Fruit fly (Drosophila melanogaster) whole organism, wandering third instar larva: ENCODE results near the gene CG4592.
A peak's percentile ranks its signal among the peaks of the same experiment; 100 is the strongest.

Source experiments
- CG32264 ChIP-seq: fragments of 200-800 bp; sonication (Bioruptor generic); optimal IDR thresholded peaks from 2 replicates; lab custom pipeline; 2016; ENCODE audit warnings: missing biosample characterization, missing genetic modification characterization
- Dfd ChIP-seq: fragments of >200 bp; optimal IDR thresholded peaks from 2 replicates; lab custom pipeline; 2017; ENCODE audit warnings: missing biosample characterization, missing genetic modification characterization
- Dif ChIP-seq: fragments of 200-275, 200-300 bp; sonication (Bioruptor generic); optimal IDR thresholded peaks from 2 replicates; lab custom pipeline; 2018; ENCODE audit warnings: missing biosample characterization, missing genetic modification characterization; ENCODE audit not compliant: partially characterized antibody
- Myc ChIP-seq: fragments of >200 bp; optimal IDR thresholded peaks from 2 replicates; lab custom pipeline; 2017
- Rel ChIP-seq, 2 experiments: fragments of 200-800 bp; sonication (Bioruptor generic) in 1 of 2; optimal IDR thresholded peaks; 2 replicates in 1 of 2; 3 replicates in 1 of 2; lab custom pipeline; 2016 to 2019; ENCODE audit warnings: mild to moderate bottlenecking in 2 of 2, missing biosample characterization in 2 of 2, missing genetic modification characterization in 2 of 2, moderate library complexity in 1 of 2
- Sp1 ChIP-seq: fragments of 200-800 bp; sonication (Bioruptor generic); optimal IDR thresholded peaks from 3 replicates; lab custom pipeline; 2019; ENCODE audit warnings: missing biosample characterization, mild to moderate bottlenecking, missing genetic modification characterization, moderate library complexity
- Vsx2 ChIP-seq: fragments of 200-300, 225-300 bp; sonication (Bioruptor generic); optimal IDR thresholded peaks from 2 replicates; lab custom pipeline; 2018; ENCODE audit warnings: missing biosample characterization, missing genetic modification characterization; ENCODE audit not compliant: partially characterized antibody
- pan ChIP-seq: fragments of >200 bp; optimal IDR thresholded peaks from 2 replicates; lab custom pipeline; 2017
- psq ChIP-seq: fragments of 200-800 bp; sonication (Bioruptor generic); optimal IDR thresholded peaks from 3 replicates; lab custom pipeline; 2017; ENCODE audit warnings: missing biosample characterization, mild to moderate bottlenecking, missing genetic modification characterization, moderate library complexity

DNA sequence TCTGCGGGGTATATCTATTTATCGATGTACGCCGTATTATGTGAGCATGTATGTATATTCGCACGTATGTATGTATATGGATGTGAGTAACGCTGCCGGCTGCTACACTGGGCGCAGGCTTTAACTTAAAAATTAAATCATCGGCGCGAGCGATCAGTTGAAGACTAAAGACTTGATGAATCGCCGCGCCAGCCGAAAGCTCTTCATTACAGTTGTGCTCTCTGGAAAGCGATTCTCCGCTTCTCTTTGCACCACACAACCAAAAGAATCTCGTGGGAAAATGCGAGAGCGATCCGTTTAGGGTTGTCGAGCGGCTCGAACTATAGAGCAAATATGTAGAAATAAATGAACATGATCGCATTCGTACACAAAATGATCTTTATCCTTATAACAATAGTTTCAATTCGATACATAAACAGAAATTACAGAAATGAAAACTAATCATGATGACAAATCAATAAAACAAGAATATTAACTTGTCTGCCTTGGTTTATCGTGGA is 12.9 kb upstream of the CG4592 start, which contains the start of gene CG13124:
- TF ChIP-seq pan (no peak), psq (no peak), CG32264 (no peak), Dfd (GFP tag; lab: Kevin White, UChicago) (no peak), Myc (no peak), Dif (GFP tag; lab: Kevin White, UChicago) (peak; percentile 82), Vsx2 (GFP tag; lab: Kevin White, UChicago) (no peak), Sp1 (GFP tag; lab: Kevin White, UChicago) (no peak), Rel (GFP tag; optimal IDR thresholded peaks at IDR 0.05; lab: Kevin White, UChicago) (no peak), Rel (tag; optimal IDR thresholded peaks at IDR 0.05; lab: Kevin White, UChicago) (no peak)
